Fruit fly (Drosophila melanogaster) whole organism, embryonic: ENCODE results near the gene fd96Ca.
A peak's percentile ranks its signal among the peaks of the same experiment; 100 is the strongest.

Source experiments
- BEAF-32 ChIP-seq: fragments of 200-800 bp; sonication (Bioruptor generic); optimal IDR thresholded peaks from 3 replicates; lab custom pipeline; 2017; ENCODE audit warnings: missing biosample characterization, missing genetic modification characterization, mild to moderate bottlenecking, moderate library complexity, missing genetic modification reagents
- C15 ChIP-seq: fragments of 200-800 bp; sonication (Bioruptor generic); IDR thresholded peaks from 3 replicates; pipeline ENCODE4 v1.3.6; 2022; ENCODE audit warnings: missing biosample characterization, missing genetic modification characterization
- CG10366 ChIP-seq: fragments of 200-800 bp; sonication (Bioruptor generic); IDR thresholded peaks from 2 replicates; pipeline ENCODE4 v1.3.6; 2022; ENCODE audit warnings: missing biosample characterization, missing genetic modification characterization
- CG10654 ChIP-seq: fragments of 200-800 bp; sonication (Bioruptor generic); optimal IDR thresholded peaks from 2 replicates; lab custom pipeline; 2016; ENCODE audit warnings: missing biosample characterization, missing genetic modification characterization
- CG10979 ChIP-seq: fragments of 200-800 bp; sonication (Bioruptor generic); optimal IDR thresholded peaks from 2 replicates; lab custom pipeline; 2018; ENCODE audit warnings: missing biosample characterization, mild to moderate bottlenecking, missing genetic modification characterization, moderate library complexity
- CG11093 ChIP-seq: fragments of 200-800 bp; sonication (Bioruptor generic); IDR thresholded peaks from 3 replicates; pipeline ENCODE4 v1.3.6; 2022; ENCODE audit warnings: missing biosample characterization, missing genetic modification characterization
- CG12769 ChIP-seq: fragments of 200-800 bp; sonication (Bioruptor generic); optimal IDR thresholded peaks from 2 replicates; lab custom pipeline; 2019; ENCODE audit warnings: missing biosample characterization, mild to moderate bottlenecking, missing genetic modification characterization, moderate library complexity
- CG13775 ChIP-seq: fragments of 200-800 bp; sonication (Bioruptor generic); optimal IDR thresholded peaks from 3 replicates; lab custom pipeline; 2017; ENCODE audit warnings: missing biosample characterization, mild to moderate bottlenecking, missing genetic modification characterization
- CG15269 ChIP-seq: fragments of 200-800 bp; sonication (Bioruptor generic); optimal IDR thresholded peaks from 2 replicates; lab custom pipeline; 2018; ENCODE audit warnings: missing biosample characterization, mild to moderate bottlenecking, missing genetic modification characterization, moderate library complexity
- CG1602 ChIP-seq: fragments of 200-800 bp; sonication (Bioruptor generic); optimal IDR thresholded peaks from 3 replicates; lab custom pipeline; 2016; ENCODE audit warnings: missing biosample characterization, missing genetic modification characterization
- CG1603 ChIP-seq: fragments of 200-800 bp; sonication (Bioruptor generic); optimal IDR thresholded peaks from 2 replicates; lab custom pipeline; 2019; ENCODE audit warnings: missing biosample characterization, mild to moderate bottlenecking, missing genetic modification characterization, moderate library complexity
- CG16813 ChIP-seq: fragments of 200-800 bp; sonication (Bioruptor generic); IDR thresholded peaks from 3 replicates; pipeline ENCODE4 v1.3.6; 2022; ENCODE audit warnings: missing biosample characterization, missing genetic modification characterization; ENCODE audit not compliant: partially characterized antibody
- CG17385 ChIP-seq: fragments of 200-800 bp; sonication (Bioruptor generic); optimal IDR thresholded peaks from 3 replicates; lab custom pipeline; 2018; ENCODE audit warnings: missing biosample characterization, mild to moderate bottlenecking, missing genetic modification characterization
- CG18599 ChIP-seq: fragments of 200-800 bp; sonication (Bioruptor generic); optimal IDR thresholded peaks from 3 replicates; lab custom pipeline; 2017; ENCODE audit warnings: missing biosample characterization, missing genetic modification characterization, mild to moderate bottlenecking, moderate library complexity, missing genetic modification reagents
- CG18764 ChIP-seq: fragments of 200-800 bp; sonication (Bioruptor generic); optimal IDR thresholded peaks from 3 replicates; lab custom pipeline; 2016; ENCODE audit warnings: missing biosample characterization, missing genetic modification characterization
- CG2129 ChIP-seq: fragments of 200-800 bp; sonication (Bioruptor generic); IDR thresholded peaks from 2 replicates; pipeline ENCODE4 v1.3.6; 2022; ENCODE audit warnings: missing biosample characterization, missing genetic modification characterization; ENCODE audit not compliant: partially characterized antibody
- CG31441 ChIP-seq: fragments of 200-800 bp; sonication (Bioruptor generic); IDR thresholded peaks from 2 replicates; pipeline ENCODE4 v1.3.6; 2022; ENCODE audit warnings: missing biosample characterization, missing genetic modification characterization
- CG34224 ChIP-seq: fragments of 200-800 bp; sonication (Bioruptor generic); IDR thresholded peaks from 3 replicates; pipeline ENCODE4 v1.3.6; 2022; ENCODE audit warnings: missing biosample characterization, missing genetic modification characterization; ENCODE audit not compliant: partially characterized antibody
- CG5953 ChIP-seq: fragments of 200-800 bp; sonication (Bioruptor generic); IDR thresholded peaks from 2 replicates; pipeline ENCODE4 v1.3.6; 2022; ENCODE audit warnings: missing biosample characterization, missing genetic modification characterization
- CG6654 ChIP-seq: fragments of 200-800 bp; sonication (Bioruptor generic); optimal IDR thresholded peaks from 2 replicates; lab custom pipeline; 2017; ENCODE audit warnings: missing biosample characterization, mild to moderate bottlenecking, missing genetic modification characterization
- CG7271 ChIP-seq: fragments of 200-800 bp; sonication (Bioruptor generic); optimal IDR thresholded peaks from 2 replicates; lab custom pipeline; 2018; ENCODE audit warnings: missing biosample characterization, mild to moderate bottlenecking, missing genetic modification characterization, moderate library complexity
- CG8290 ChIP-seq, 3 experiments: fragments of 200-800 bp; sonication (Bioruptor generic); optimal IDR thresholded peaks; 2 replicates each; lab custom pipeline; 2016 to 2019; ENCODE audit warnings: missing biosample characterization in 3 of 3, missing genetic modification characterization in 3 of 3, mild to moderate bottlenecking in 2 of 3, moderate library complexity in 1 of 3
- CrebB ChIP-seq: fragments of 200-800 bp; sonication (Bioruptor generic); optimal IDR thresholded peaks from 3 replicates; lab custom pipeline; 2018; ENCODE audit warnings: missing biosample characterization, mild to moderate bottlenecking, missing genetic modification characterization
- D ChIP-seq, 2 experiments: fragments of 200-800 bp in 1 of 2; fragments of >200 bp in 1 of 2; sonication (Bioruptor generic) in 1 of 2; optimal IDR thresholded peaks; 2 replicates in 1 of 2; 3 replicates in 1 of 2; lab custom pipeline; 2017; ENCODE audit warnings: mild to moderate bottlenecking in 1 of 2, missing biosample characterization in 1 of 2, missing genetic modification characterization in 1 of 2, missing genetic modification reagents in 1 of 2
- Doc2 ChIP-seq: fragments of 200-800 bp; sonication (Bioruptor generic); IDR thresholded peaks from 2 replicates; pipeline ENCODE4 v1.3.6; 2022; ENCODE audit warnings: missing biosample characterization, missing genetic modification characterization
- Dp ChIP-seq: fragments of 200-800 bp; sonication (Bioruptor generic); optimal IDR thresholded peaks from 2 replicates; lab custom pipeline; 2018; ENCODE audit warnings: missing biosample characterization, mild to moderate bottlenecking, missing genetic modification characterization, moderate library complexity
- Ets65A ChIP-seq: fragments of 200-800 bp; sonication (Bioruptor generic); peaks from one replicate; lab custom pipeline; 2016; ENCODE audit warnings: missing biosample characterization, missing genetic modification characterization
- Ets97D ChIP-seq: fragments of 200-800 bp; sonication (Bioruptor generic); optimal IDR thresholded peaks from 3 replicates; lab custom pipeline; 2016; ENCODE audit warnings: missing biosample characterization, missing genetic modification characterization
- Hr3 ChIP-seq: fragments of 200-800 bp; sonication (Bioruptor generic); optimal IDR thresholded peaks from 3 replicates; lab custom pipeline; 2016; ENCODE audit warnings: missing biosample characterization, missing genetic modification characterization
- MESR4 ChIP-seq: fragments of 200-800 bp; sonication (Bioruptor generic); optimal IDR thresholded peaks from 2 replicates; lab custom pipeline; 2018; ENCODE audit warnings: missing biosample characterization, mild to moderate bottlenecking, missing genetic modification characterization, moderate library complexity
- Max ChIP-seq: fragments of 200-800 bp; sonication (Bioruptor generic); optimal IDR thresholded peaks from 2 replicates; lab custom pipeline; 2016; ENCODE audit warnings: missing biosample characterization, mild to moderate bottlenecking, missing genetic modification characterization
- Med ChIP-seq: fragments of 200-800 bp; sonication (Bioruptor generic); peaks from one replicate; lab custom pipeline; 2016; ENCODE audit warnings: missing biosample characterization, missing genetic modification characterization, mild to moderate bottlenecking, inconsistent platforms, moderate library complexity
- Nf-YC ChIP-seq: fragments of 200-800 bp; optimal IDR thresholded peaks from 3 replicates; lab custom pipeline; 2019; ENCODE audit warnings: missing biosample characterization, mild to moderate bottlenecking, missing genetic modification characterization, moderate library complexity
- PHDP ChIP-seq: fragments of 200-800 bp; sonication (Bioruptor generic); optimal IDR thresholded peaks from 3 replicates; lab custom pipeline; 2018; ENCODE audit warnings: missing biosample characterization, mild to moderate bottlenecking, missing genetic modification characterization, moderate library complexity
- az2 ChIP-seq: fragments of 200-800 bp; sonication (Bioruptor generic); optimal IDR thresholded peaks from 3 replicates; lab custom pipeline; 2016; ENCODE audit warnings: missing biosample characterization, missing genetic modification characterization
- br ChIP-seq: fragments of >200 bp; optimal IDR thresholded peaks from 2 replicates; lab custom pipeline; 2017
- btn ChIP-seq: fragments of 200-800 bp; sonication (Bioruptor generic); optimal IDR thresholded peaks from 2 replicates; lab custom pipeline; 2016; ENCODE audit warnings: missing biosample characterization, missing genetic modification characterization
- da ChIP-seq: fragments of 200-800 bp; sonication (Bioruptor generic); optimal IDR thresholded peaks from 2 replicates; lab custom pipeline; 2016; ENCODE audit warnings: missing biosample characterization, missing genetic modification characterization
- ewg ChIP-seq: fragments of 200-800 bp; sonication (Bioruptor generic); optimal IDR thresholded peaks from 3 replicates; lab custom pipeline; 2017; ENCODE audit warnings: mild to moderate bottlenecking, missing biosample characterization, missing genetic modification reagents, missing genetic modification characterization
- nmo ChIP-seq: fragments of 200-800 bp; sonication (Bioruptor generic); optimal IDR thresholded peaks from 2 replicates; lab custom pipeline; 2018; ENCODE audit warnings: missing biosample characterization, mild to moderate bottlenecking, missing genetic modification characterization, moderate library complexity
- pan ChIP-seq, 4 experiments: fragments of >200 bp in 3 of 4; fragments of 200-800 bp in 1 of 4; sonication (Bioruptor generic) in 1 of 4; optimal IDR thresholded peaks in 3 of 4; IDR thresholded peaks in 1 of 4; 2 replicates each; pipeline versions ENCODE4 v1.3.6 to Lab custom; 2017 to 2022; ENCODE audit warnings: missing biosample characterization in 2 of 4, missing genetic modification characterization in 2 of 4, mixed read lengths in 1 of 4
- pum ChIP-seq: fragments of 200-800 bp; sonication (Bioruptor generic); optimal IDR thresholded peaks from 2 replicates; lab custom pipeline; 2016; ENCODE audit warnings: missing biosample characterization, missing genetic modification characterization
- pzg ChIP-seq: fragments of 200-800 bp; sonication (Bioruptor generic); optimal IDR thresholded peaks from 3 replicates; lab custom pipeline; 2018; ENCODE audit warnings: missing biosample characterization, mild to moderate bottlenecking, missing genetic modification characterization, moderate library complexity
- row ChIP-seq: fragments of 200-800 bp; sonication (Bioruptor generic); IDR thresholded peaks from 3 replicates; pipeline ENCODE4 v1.3.6; 2022; ENCODE audit warnings: missing biosample characterization, missing genetic modification characterization
- run ChIP-seq: fragments of 200-800 bp; sonication (Bioruptor generic); optimal IDR thresholded peaks from 3 replicates; lab custom pipeline; 2018; ENCODE audit warnings: missing biosample characterization, mild to moderate bottlenecking, missing genetic modification characterization
- sima ChIP-seq: fragments of 200-800 bp; sonication (Bioruptor generic); optimal IDR thresholded peaks from 2 replicates; lab custom pipeline; 2016; ENCODE audit warnings: missing biosample characterization, missing genetic modification characterization
- ssp ChIP-seq: fragments of 200-800 bp; sonication (Bioruptor generic); IDR thresholded peaks from 2 replicates; pipeline ENCODE4 v1.3.6; 2022; ENCODE audit warnings: missing biosample characterization, missing genetic modification characterization
- trem ChIP-seq: fragments of 200-800 bp; optimal IDR thresholded peaks from 3 replicates; lab custom pipeline; 2019; ENCODE audit warnings: missing biosample characterization, mild to moderate bottlenecking, missing genetic modification characterization, moderate library complexity
- tx ChIP-seq: fragments of 200-800 bp; sonication (Bioruptor generic); optimal IDR thresholded peaks from 2 replicates; lab custom pipeline; 2016; ENCODE audit warnings: missing biosample characterization, missing genetic modification characterization
- wek ChIP-seq: fragments of 200-800 bp; sonication (Bioruptor generic); optimal IDR thresholded peaks from 3 replicates; lab custom pipeline; 2018; ENCODE audit warnings: missing biosample characterization, mild to moderate bottlenecking, missing genetic modification characterization, moderate library complexity

Gene fd96Ca

DNA sequence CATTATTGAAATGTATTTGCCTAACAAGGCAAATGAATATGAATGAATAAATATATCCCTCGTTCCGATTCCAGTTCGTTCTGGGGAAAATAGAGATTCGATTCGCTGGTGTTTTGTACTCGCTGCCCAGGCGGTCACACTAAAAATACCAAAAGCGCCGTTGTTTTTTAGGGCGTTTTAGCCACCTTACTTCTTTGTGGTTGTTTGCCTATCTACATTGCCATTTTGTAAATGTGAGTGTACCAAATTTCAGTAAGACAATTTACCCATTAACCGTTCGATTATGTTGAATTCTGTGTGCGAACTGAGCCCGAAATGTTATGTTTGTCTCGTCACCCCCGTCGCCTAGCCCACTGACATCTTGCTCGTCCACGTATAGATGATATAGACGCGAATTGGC lies 15.0 kb downstream of the fd96Ca start, which contains the start of the genes CG33095 and CG33096 (continued):
- no peak for TF ChIP-seq CG10366
- TF ChIP-seq CrebB (tag; lab: Kevin White, UChicago) = no peak
- no peak for TF ChIP-seq CG17385
- TF ChIP-seq da (GFP tag; lab: Kevin White, UChicago) = no peak
- no peak for TF ChIP-seq CG1602
- no peak for TF ChIP-seq C15 (GFP tag; lab: Robert Waterston, UW)
- TF ChIP-seq CG18764 (GFP tag; lab: Kevin White, UChicago) = no peak
- no peak for TF ChIP-seq CG7271 (tag; lab: Kevin White, UChicago)
- TF ChIP-seq Max = no peak
- TF ChIP-seq CG13775 (GFP tag; lab: Kevin White, UChicago) = no peak
- TF ChIP-seq Dp (GFP tag; lab: Kevin White, UChicago) = peak; percentile 27
- TF ChIP-seq CG8290 (GFP tag; optimal IDR thresholded peaks at IDR 0.05; lab: Kevin White, UChicago) = peak; percentile 75
- peak in 1 of 2 experiments; percentile 2 for TF ChIP-seq CG8290 (tag; optimal IDR thresholded peaks at IDR 0.05; lab: Kevin White, UChicago)
- TF ChIP-seq MESR4 (GFP tag; lab: Kevin White, UChicago) = peak; percentile 92
- TF ChIP-seq PHDP (tag; lab: Kevin White, UChicago) = no peak
- TF ChIP-seq CG10979 = no peak
- TF ChIP-seq CG12769 (tag; lab: Kevin White, UChicago) = no peak
- TF ChIP-seq Hr3 = no peak
- no peak for TF ChIP-seq CG10654
- peak; percentile 88 for TF ChIP-seq row
- peak; percentile 86 for TF ChIP-seq Ets65A (GFP tag; lab: Kevin White, UChicago)
- TF ChIP-seq BEAF-32 (GFP tag; lab: Kevin White, UChicago) = peak; percentile 31
- TF ChIP-seq br (lab: Kevin White, UChicago) = no peak
- TF ChIP-seq Ets97D (GFP tag; lab: Kevin White, UChicago) = peak; percentile 47
- TF ChIP-seq trem (tag; lab: Kevin White, UChicago) = peak; percentile 35
- TF ChIP-seq CG1603 (tag; lab: Kevin White, UChicago) = peak; percentile 84
- no peak for TF ChIP-seq tx (GFP tag; lab: Kevin White, UChicago)
- no peak for TF ChIP-seq sima (GFP tag; lab: Kevin White, UChicago)
- TF ChIP-seq az2 (GFP tag; lab: Kevin White, UChicago) = no peak
- no peak for TF ChIP-seq pan (optimal IDR thresholded peaks at IDR 0.05; lab: Kevin White, UChicago)
- no peak for TF ChIP-seq pan (GFP tag; optimal IDR thresholded peaks at IDR 0.05 in 1 of 2, IDR thresholded peaks at IDR 0.05 in 1 of 2)
- peak; percentile 77 for TF ChIP-seq Med (GFP tag; lab: Kevin White, UChicago)
- no peak for TF ChIP-seq run (tag; lab: Kevin White, UChicago)
- TF ChIP-seq CG34224 (GFP tag; lab: Robert Waterston, UW) = no peak
- TF ChIP-seq CG11093 (GFP tag; lab: Robert Waterston, UW) = no peak
- no peak for TF ChIP-seq btn
- no peak for TF ChIP-seq wek (GFP tag; lab: Kevin White, UChicago)
- no peak for TF ChIP-seq CG2129 (GFP tag; lab: Robert Waterston, UW)
- peak; percentile 76 for TF ChIP-seq pzg (GFP tag; lab: Kevin White, UChicago)
- TF ChIP-seq CG16813 (GFP tag; lab: Robert Waterston, UW) = 0 out of 3 replicates have a peak, but pooled peaks have one; percentile 43
- no peak for TF ChIP-seq CG6654 (GFP tag; lab: Kevin White, UChicago)
- TF ChIP-seq ewg = no peak
- no peak for TF ChIP-seq CG15269 (tag; lab: Kevin White, UChicago)
- no peak for TF ChIP-seq pum
- TF ChIP-seq CG31441 (GFP tag; lab: Robert Waterston, UW) = no peak
- no peak for TF ChIP-seq ssp (GFP tag; lab: Robert Waterston, UW)
- no peak for TF ChIP-seq CG18599 (GFP tag; lab: Kevin White, UChicago)
- no peak for TF ChIP-seq D (optimal IDR thresholded peaks at IDR 0.05; lab: Kevin White, UChicago)
- no peak for TF ChIP-seq D (GFP tag; optimal IDR thresholded peaks at IDR 0.05; lab: Kevin White, UChicago)
- TF ChIP-seq nmo (GFP tag; lab: Kevin White, UChicago) = no peak
- no peak for TF ChIP-seq Nf-YC
- no peak for TF ChIP-seq CG5953 (GFP tag; lab: Robert Waterston, UW)
- TF ChIP-seq Doc2 (GFP tag; lab: Robert Waterston, UW) = no peak
